Fruit fly (Drosophila melanogaster) S2 (cell line): Measurements from ENCODE around the gene mRpL1.

Source experiments
- CG8478 ChIP-seq: fragments of >200 bp; optimal IDR thresholded peaks from 2 replicates; lab custom pipeline; 2018
- CTCF ChIP-seq, 2 experiments: fragments of >200 bp; optimal IDR thresholded peaks; 2 replicates each; lab custom pipeline; 2018

DNA sequence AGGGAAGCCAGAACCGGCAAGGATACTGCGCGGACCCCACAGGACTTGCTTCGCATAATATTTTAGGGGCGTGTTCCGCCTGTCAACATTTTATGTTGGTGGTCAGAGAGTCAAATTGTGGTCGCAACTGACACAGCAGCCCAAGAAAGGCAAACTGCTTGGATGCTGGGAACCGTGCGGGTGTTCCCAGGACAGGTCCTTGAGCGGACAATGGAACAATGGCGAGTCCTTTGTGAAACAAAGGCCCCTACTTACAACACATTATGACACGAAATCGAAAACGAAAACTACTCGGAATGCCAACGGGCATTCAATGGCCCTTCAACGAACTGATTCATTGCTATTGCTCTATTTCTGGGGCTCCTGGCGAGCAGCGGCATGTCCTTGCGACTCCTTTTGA is 17.0 kb upstream of the mRpL1 start:
- TF ChIP-seq CTCF (optimal IDR thresholded peaks at IDR 0.05; lab: Kevin White, UChicago) (no peak), CG8478 (no peak)
